Fruit fly (Drosophila melanogaster): ENCODE data around the gene Doa.

dm6 chr3R:28850662-28851257 is 37.1 kb upstream of the Doa start:
- TF ChIP-seq CG12768 (GFP tag; optimal IDR thresholded peaks at IDR 0.05) (no peak), toe (GFP tag; optimal IDR thresholded peaks at IDR 0.05) (no peak), CG7045 (GFP tag; optimal IDR thresholded peaks at IDR 0.05) (no peak), Clk (GFP tag; optimal IDR thresholded peaks at IDR 0.05) (no peak), cic (GFP tag; optimal IDR thresholded peaks at IDR 0.05) (no peak), kay (GFP tag; ENCODE audit: borderline replicate concordance) (no peak), CG1620 (GFP tag; optimal IDR thresholded peaks at IDR 0.05) (no peak), CG7101 (tag; optimal IDR thresholded peaks at IDR 0.05) (no peak), Mnt (GFP tag; optimal IDR thresholded peaks at IDR 0.05) (no peak), cnc (optimal IDR thresholded peaks at IDR 0.05) (no peak), ovo (GFP tag; optimal IDR thresholded peaks at IDR 0.05) (no peak), CG14711 (tag; optimal IDR thresholded peaks at IDR 0.05) (no peak), CG11617 (GFP tag; optimal IDR thresholded peaks at IDR 0.05) (no peak), tj (GFP tag; optimal IDR thresholded peaks at IDR 0.05) (peak; percentile 57)
